Fruit fly (Drosophila melanogaster): ENCODE data around the gene CG10862.

CG10862 gene

DNA sequence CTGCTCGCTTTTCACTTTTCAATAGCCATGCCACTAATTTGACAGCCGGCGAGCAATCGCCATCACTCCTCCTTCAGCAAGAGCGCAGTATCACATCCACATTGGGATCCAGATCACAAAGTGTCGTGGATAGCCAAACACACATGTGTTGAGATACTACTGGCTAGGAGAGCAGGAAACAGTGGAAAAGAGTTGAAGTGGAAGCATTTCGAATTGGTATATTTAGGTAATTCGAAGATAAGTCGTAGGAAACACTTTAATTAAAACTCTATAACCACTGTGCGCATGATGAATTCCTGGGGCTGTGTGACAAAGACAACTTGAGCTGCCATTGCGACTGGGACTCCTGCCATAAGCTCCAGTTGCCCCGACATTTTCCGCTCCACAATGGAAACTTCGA, 35.5 kb upstream of the CG10862 start (continued):
- TF ChIP-seq dac (GFP tag; optimal IDR thresholded peaks at IDR 0.05) = no peak
- no peak for TF ChIP-seq Sox102F (GFP tag; optimal IDR thresholded peaks at IDR 0.05)
- no peak for TF ChIP-seq CG11902 (GFP tag; optimal IDR thresholded peaks at IDR 0.05)
- peak; percentile 27 for TF ChIP-seq Sox14 (GFP tag; optimal IDR thresholded peaks at IDR 0.05)
- peak; percentile 52 for TF ChIP-seq CG6808 (GFP tag; optimal IDR thresholded peaks at IDR 0.05)
- no peak for TF ChIP-seq CG8632 (GFP tag; optimal IDR thresholded peaks at IDR 0.05)
- TF ChIP-seq CG15336 (GFP tag; IDR thresholded peaks at IDR 0.05) = peak; percentile 54
- TF ChIP-seq fkh (GFP tag; optimal IDR thresholded peaks at IDR 0.05) = no peak
- TF ChIP-seq CG3919 (GFP tag; optimal IDR thresholded peaks at IDR 0.05) = peak; percentile 6
- no peak for TF ChIP-seq Sox15 (GFP tag; optimal IDR thresholded peaks at IDR 0.05)
- TF ChIP-seq Blimp-1 (GFP tag; optimal IDR thresholded peaks at IDR 0.05) = no peak
- TF ChIP-seq ss (GFP tag; optimal IDR thresholded peaks at IDR 0.05) = peak in 1 of 2 experiments; percentile 26
- no peak for TF ChIP-seq Met (GFP tag; optimal IDR thresholded peaks at IDR 0.05)
- TF ChIP-seq CG10669 (GFP tag; optimal IDR thresholded peaks at IDR 0.05) = peak; percentile 49
- no peak for TF ChIP-seq Eip93F (GFP tag; optimal IDR thresholded peaks at IDR 0.05)
- no peak for TF ChIP-seq fd85E (GFP tag; optimal IDR thresholded peaks at IDR 0.05)
- no peak for TF ChIP-seq Eip75B (GFP tag; optimal IDR thresholded peaks at IDR 0.05)
- TF ChIP-seq CG4318 (GFP tag; optimal IDR thresholded peaks at IDR 0.05) = no peak
- TF ChIP-seq salr (GFP tag; optimal IDR thresholded peaks at IDR 0.05) = peak in 1 of 2 experiments; percentile 16
- TF ChIP-seq OdsH (GFP tag; optimal IDR thresholded peaks at IDR 0.05) = peak; percentile 24
- TF ChIP-seq CG32006 (GFP tag; optimal IDR thresholded peaks at IDR 0.05) = peak; percentile 56
- TF ChIP-seq fd59A (GFP tag; optimal IDR thresholded peaks at IDR 0.05) = no peak
- peak; percentile 12 for TF ChIP-seq pdm3 (GFP tag; optimal IDR thresholded peaks at IDR 0.05)
- TF ChIP-seq Gug (GFP tag; IDR thresholded peaks at IDR 0.05) = no peak
- no peak for TF ChIP-seq Lpt (GFP tag; optimal IDR thresholded peaks at IDR 0.05)
- peak; percentile 24 for TF ChIP-seq CG3032 (tag; optimal IDR thresholded peaks at IDR 0.05)
- no peak for TF ChIP-seq CG9139 (GFP tag; optimal IDR thresholded peaks at IDR 0.05)
- no peak for TF ChIP-seq lz (GFP tag; optimal IDR thresholded peaks at IDR 0.05)
- TF ChIP-seq net (GFP tag; optimal IDR thresholded peaks at IDR 0.05) = peak; percentile 26

DNA sequence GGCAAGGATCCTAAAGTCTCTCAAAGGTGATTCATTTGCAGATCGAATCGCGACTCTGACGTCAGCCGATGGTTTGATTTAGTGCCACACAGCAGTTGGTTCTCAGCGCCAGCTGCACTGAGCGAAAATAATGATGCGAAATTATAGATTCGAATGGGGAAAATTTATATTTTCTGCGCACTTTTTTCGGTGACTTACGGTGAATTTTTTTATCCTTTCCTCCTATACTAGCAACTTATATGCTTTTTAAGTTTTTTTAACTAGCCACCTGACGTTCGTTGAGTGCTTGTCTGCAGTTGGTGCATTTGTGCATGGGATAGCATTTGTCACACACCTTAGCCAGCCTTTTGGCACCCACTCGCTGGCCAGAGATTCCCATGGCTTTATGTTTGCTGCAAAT, 31.7 kb upstream of the CG10862 start:
- TF ChIP-seq OdsH (GFP tag; optimal IDR thresholded peaks at IDR 0.05) (peak; percentile 12), CG31627 (GFP tag; optimal IDR thresholded peaks at IDR 0.05) (peak; percentile 6), achi (GFP tag; optimal IDR thresholded peaks at IDR 0.05) (peak; percentile 2), acj6 (GFP tag; optimal IDR thresholded peaks at IDR 0.05) (peak; percentile 6), net (GFP tag; optimal IDR thresholded peaks at IDR 0.05) (no peak), CG15336 (GFP tag; IDR thresholded peaks at IDR 0.05) (peak; percentile 50), Eip78C (GFP tag) (peak; percentile 17), lz (GFP tag; optimal IDR thresholded peaks at IDR 0.05) (peak; percentile 22), Ets21C (GFP tag; optimal IDR thresholded peaks at IDR 0.05) (no peak), Hr39 (GFP tag; optimal IDR thresholded peaks at IDR 0.05) (peak; percentile 6), CG6163 (GFP tag; IDR thresholded peaks at IDR 0.05) (peak; percentile 47; the same call in 1 of the 3 replicates), eg (GFP tag; IDR thresholded peaks at IDR 0.05) (0 out of 3 replicates have a peak, but pooled peaks have one; percentile 52), CG32006 (GFP tag; optimal IDR thresholded peaks at IDR 0.05) (peak; percentile 31), topi (GFP tag; optimal IDR thresholded peaks at IDR 0.05) (peak; percentile 24), CG11294 (GFP tag; IDR thresholded peaks at IDR 0.05) (0 out of 2 replicates have a peak, but pooled peaks have one; percentile 8), CG1621 (tag; optimal IDR thresholded peaks at IDR 0.05) (no peak), Gug (GFP tag; IDR thresholded peaks at IDR 0.05) (0 out of 2 replicates have a peak, but pooled peaks have one; percentile 12), dac (GFP tag; optimal IDR thresholded peaks at IDR 0.05) (no peak), Sox15 (GFP tag; optimal IDR thresholded peaks at IDR 0.05) (no peak), CG6792 (GFP tag; optimal IDR thresholded peaks at IDR 0.05) (no peak), CG4318 (GFP tag; optimal IDR thresholded peaks at IDR 0.05) (no peak), esn (GFP tag; optimal IDR thresholded peaks at IDR 0.05) (peak; percentile 10), Sox14 (GFP tag; optimal IDR thresholded peaks at IDR 0.05) (no peak)

Data from whole organism, prepupa.